Worm (Caenorhabditis elegans): ENCODE results near the gene sru-3.

The sru-3 gene

DNA sequence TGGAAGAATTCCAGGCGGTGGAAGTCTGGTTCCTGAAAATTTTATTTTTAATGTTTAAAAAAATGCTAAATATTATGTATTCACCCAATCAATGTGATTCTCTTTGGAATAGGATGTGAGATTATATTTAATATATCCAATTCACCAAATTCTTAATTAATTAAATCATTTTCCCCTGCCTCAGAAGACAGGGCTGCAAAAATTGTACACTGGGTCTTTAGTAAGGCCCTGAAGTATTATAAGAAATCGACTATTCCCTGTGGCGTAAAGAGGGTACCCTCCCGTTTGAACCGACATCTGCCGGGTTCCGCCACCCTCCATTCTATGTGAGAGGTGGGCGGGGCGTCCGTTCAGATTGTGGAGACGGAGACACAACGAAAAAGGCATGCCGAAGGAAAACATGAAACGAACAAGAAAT is 14.8 kb downstream of the sru-3 start (continued):
- TF ChIP-seq gmeb-1 (tag; optimal IDR thresholded peaks at IDR 0.05), result peak; percentile 64
- no peak for TF ChIP-seq dmd-4 (tag; optimal IDR thresholded peaks at IDR 0.05)
- TF ChIP-seq nhr-10 (tag; optimal IDR thresholded peaks at IDR 0.05), result no peak
- no peak for TF ChIP-seq elt-3 (tag; optimal IDR thresholded peaks at IDR 0.05)
- TF ChIP-seq nhr-77 (tag; optimal IDR thresholded peaks at IDR 0.05), result peak; percentile 1
- TF ChIP-seq mbf-1 (tag; optimal IDR thresholded peaks at IDR 0.05), result no peak
- TF ChIP-seq C34F6.9 (tag; optimal IDR thresholded peaks at IDR 0.05), result peak; percentile 59
- peak; percentile 18 for TF ChIP-seq ZK546.5 (tag; optimal IDR thresholded peaks at IDR 0.05)
- peak; percentile 62 to 85 for TF ChIP-seq lsy-2 (tag; optimal IDR thresholded peaks at IDR 0.05)
- TF ChIP-seq lin-11 (tag; optimal IDR thresholded peaks at IDR 0.05), result peak; percentile 70
- peak; percentile 81 for TF ChIP-seq lin-13 (GFP tag; optimal IDR thresholded peaks at IDR 0.05)
- no peak for TF ChIP-seq lin-39 (tag; optimal IDR thresholded peaks at IDR 0.05)
- TF ChIP-seq aly-2 (tag; optimal IDR thresholded peaks at IDR 0.05), result no peak
- no peak for TF ChIP-seq nhr-12 (tag; optimal IDR thresholded peaks at IDR 0.05)
- peak; percentile 44 for TF ChIP-seq nhr-6 (tag; optimal IDR thresholded peaks at IDR 0.05)
- TF ChIP-seq nhr-23 (tag; optimal IDR thresholded peaks at IDR 0.05), result no peak

DNA sequence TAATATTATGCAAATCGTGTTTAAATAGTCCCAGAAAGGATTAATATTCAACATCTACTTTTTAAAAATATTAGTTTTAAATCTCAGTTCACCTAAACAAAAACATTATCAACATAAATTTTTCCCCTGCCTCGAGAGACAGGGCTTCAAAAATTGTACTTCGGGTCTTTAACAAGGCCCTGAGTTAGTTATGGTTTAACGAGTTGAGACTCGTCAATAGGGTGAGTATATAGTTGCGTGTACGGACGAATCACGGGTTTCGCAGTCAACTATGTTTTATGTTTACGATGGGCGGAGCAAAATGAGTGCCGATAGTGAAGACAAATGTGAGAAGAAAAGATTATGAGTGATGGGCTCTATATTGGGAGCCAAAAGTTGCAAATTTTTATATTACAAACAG is 15.2 kb downstream of the sru-3 start:
- TF ChIP-seq nhr-12 (tag; optimal IDR thresholded peaks at IDR 0.05) (no peak), sma-9 (GFP tag; optimal IDR thresholded peaks at IDR 0.05) (peak; percentile 18), sma-9 (tag; optimal IDR thresholded peaks at IDR 0.05) (no peak)

ce11 chrIV:9512836-9513235 is 16.4 kb downstream of the sru-3 start, which contains the start of gene C33A12.3:
Gene C33A12.3, minus strand, starts transcription at chrIV:9513002.
- TF ChIP-seq nhr-129 (tag; optimal IDR thresholded peaks at IDR 0.05), result peak; percentile 13
- no peak for TF ChIP-seq ceh-16 (tag; optimal IDR thresholded peaks at IDR 0.05)

DNA sequence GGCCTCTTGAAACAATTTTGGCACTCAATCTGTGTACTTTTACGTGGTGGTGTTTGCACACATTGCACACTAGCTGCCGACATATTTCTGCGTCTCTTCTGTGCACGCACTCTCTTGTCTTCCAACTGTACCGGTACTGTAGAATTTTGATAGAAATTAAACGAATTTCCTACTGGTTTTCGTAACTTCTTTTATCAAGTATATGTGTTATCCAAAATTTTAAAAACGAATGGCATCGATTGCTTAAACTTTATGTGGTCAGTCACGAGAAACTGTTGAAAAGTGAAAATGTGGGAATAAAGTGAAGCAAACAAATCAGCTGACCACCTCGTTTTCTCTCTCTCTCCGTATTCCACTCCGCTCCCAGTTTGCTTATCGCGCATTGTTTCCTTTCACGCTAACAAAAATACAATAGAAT is 17.0 kb downstream of the sru-3 start:
- peak; percentile 14 to 40 for TF ChIP-seq lsy-2 (tag; optimal IDR thresholded peaks at IDR 0.05)
- TF ChIP-seq nhr-23 (tag; optimal IDR thresholded peaks at IDR 0.05), result no peak
- no peak for TF ChIP-seq R02D3.7 (tag; optimal IDR thresholded peaks at IDR 0.05)
- no peak for TF ChIP-seq skn-1 (tag; optimal IDR thresholded peaks at IDR 0.05)
- TF ChIP-seq sma-3 (GFP tag; optimal IDR thresholded peaks at IDR 0.05), result peak; percentile 61
- TF ChIP-seq ama-1 (optimal IDR thresholded peaks at IDR 0.05), result peak; percentile 72
- no peak for TF ChIP-seq elt-3 (tag; optimal IDR thresholded peaks at IDR 0.05)
- TF ChIP-seq lin-13 (GFP tag; optimal IDR thresholded peaks at IDR 0.05), result peak; percentile 11
- peak; percentile 28 for TF ChIP-seq gmeb-1 (tag; optimal IDR thresholded peaks at IDR 0.05)
- peak; percentile 73 for TF ChIP-seq nhr-129 (tag; optimal IDR thresholded peaks at IDR 0.05)
- peak; percentile 67 for TF ChIP-seq snpc-4 (tag; optimal IDR thresholded peaks at IDR 0.05)
- peak; percentile 44 for TF ChIP-seq unc-55 (GFP tag; optimal IDR thresholded peaks at IDR 0.05)
- TF ChIP-seq nhr-25 (tag; optimal IDR thresholded peaks at IDR 0.05), result peak; percentile 58
- peak; percentile 94 for TF ChIP-seq blmp-1 (tag; optimal IDR thresholded peaks at IDR 0.05; ENCODE audit: insufficient read depth)
- no peak for TF ChIP-seq ztf-11 (tag; optimal IDR thresholded peaks at IDR 0.05)
- TF ChIP-seq fos-1 (tag; optimal IDR thresholded peaks at IDR 0.05), result peak; percentile 41
- TF ChIP-seq nhr-12 (tag; optimal IDR thresholded peaks at IDR 0.05), result no peak
- TF ChIP-seq sma-9 (GFP tag; optimal IDR thresholded peaks at IDR 0.05), result peak; percentile 15
- no peak for TF ChIP-seq sma-9 (tag; optimal IDR thresholded peaks at IDR 0.05)
- TF ChIP-seq F13H6.1 (tag; optimal IDR thresholded peaks at IDR 0.05), result peak; percentile 35
- TF ChIP-seq ZK546.5 (tag; optimal IDR thresholded peaks at IDR 0.05), result no peak
- no peak for TF ChIP-seq lin-39 (tag; optimal IDR thresholded peaks at IDR 0.05)
- no peak for TF ChIP-seq nhr-11 (tag; optimal IDR thresholded peaks at IDR 0.05)
- peak; percentile 32 for TF ChIP-seq C34F6.9 (tag; optimal IDR thresholded peaks at IDR 0.05)
- TF ChIP-seq crh-2 (tag; optimal IDR thresholded peaks at IDR 0.05), result peak; percentile 57
- TF ChIP-seq nhr-21 (tag; optimal IDR thresholded peaks at IDR 0.05), result peak; percentile 56

- no peak for TF ChIP-seq fos-1 (tag; optimal IDR thresholded peaks at IDR 0.05)
- no peak for TF ChIP-seq sem-4 (tag; optimal IDR thresholded peaks at IDR 0.05)
- TF ChIP-seq nhr-129 (tag; optimal IDR thresholded peaks at IDR 0.05), result peak; percentile 91
- TF ChIP-seq ama-1 (optimal IDR thresholded peaks at IDR 0.05), result no peak
- peak; percentile 0 for TF ChIP-seq nhr-25 (tag; optimal IDR thresholded peaks at IDR 0.05)
Measured at ce11 chrIV:9514132-9514531, 17.7 kb downstream of the sru-3 start.

Measured in whole organism, L2 larva.